Fruit fly (Drosophila melanogaster): Measurements from ENCODE around the gene CycK.

DNA sequence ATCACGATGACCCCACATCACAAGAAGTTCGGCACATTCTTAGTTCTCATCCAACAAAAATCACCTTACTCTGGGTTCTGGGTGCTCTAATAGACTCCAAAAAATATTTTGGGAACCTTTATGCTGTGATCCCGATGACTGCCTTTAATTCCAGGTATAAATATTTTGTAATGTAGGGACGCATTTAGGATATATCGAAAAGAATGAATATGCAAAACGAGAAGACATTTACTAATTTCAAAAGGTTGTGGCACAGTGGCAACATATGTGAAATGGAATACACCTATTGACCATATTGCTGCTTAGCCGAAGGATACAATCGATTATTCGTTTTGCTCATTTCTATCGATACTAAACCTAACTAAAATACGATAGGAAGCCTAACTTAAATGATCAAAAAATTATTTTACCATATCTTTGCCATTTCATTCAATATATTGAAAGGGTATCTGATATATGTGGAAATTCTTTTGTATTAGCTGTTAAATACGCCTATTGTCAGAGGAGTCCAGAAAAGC is 9.0 kb downstream of the CycK start, which contains the start of gene CG3651:
- TF ChIP-seq Eip75B (GFP tag; optimal IDR thresholded peaks at IDR 0.05) (no peak), CG7368 (GFP tag; optimal IDR thresholded peaks at IDR 0.05) (no peak), eg (GFP tag; IDR thresholded peaks at IDR 0.05) (no peak), Hr38 (GFP tag; optimal IDR thresholded peaks at IDR 0.05) (no peak), CG6854 (GFP tag; optimal IDR thresholded peaks at IDR 0.05) (no peak)

Measured in whole organism, prepupa.